Fruit fly (Drosophila melanogaster) whole organism, prepupa: ENCODE results near the gene CG44532.

ENCODE experiments used
- CG3032 ChIP-seq: fragments of 200-800 bp; optimal IDR thresholded peaks from 2 replicates; lab custom pipeline; 2019; ENCODE audit warnings: missing biosample characterization, mild to moderate bottlenecking, missing genetic modification characterization, moderate library complexity
- CG6792 ChIP-seq: fragments of 200-800 bp; sonication (Bioruptor generic); optimal IDR thresholded peaks from 3 replicates; lab custom pipeline; 2016; ENCODE audit warnings: missing biosample characterization, missing genetic modification characterization
- Gug ChIP-seq: fragments of 200-800 bp; sonication (Bioruptor generic); IDR thresholded peaks from 2 replicates; pipeline ENCODE4 v1.3.6; 2022; ENCODE audit warnings: missing biosample characterization, missing genetic modification characterization
- spab ChIP-seq: fragments of 200-800 bp; sonication (Bioruptor generic); optimal IDR thresholded peaks from 2 replicates; lab custom pipeline; 2017; ENCODE audit warnings: missing biosample characterization, mild to moderate bottlenecking, missing genetic modification characterization, missing genetic modification reagents

DNA sequence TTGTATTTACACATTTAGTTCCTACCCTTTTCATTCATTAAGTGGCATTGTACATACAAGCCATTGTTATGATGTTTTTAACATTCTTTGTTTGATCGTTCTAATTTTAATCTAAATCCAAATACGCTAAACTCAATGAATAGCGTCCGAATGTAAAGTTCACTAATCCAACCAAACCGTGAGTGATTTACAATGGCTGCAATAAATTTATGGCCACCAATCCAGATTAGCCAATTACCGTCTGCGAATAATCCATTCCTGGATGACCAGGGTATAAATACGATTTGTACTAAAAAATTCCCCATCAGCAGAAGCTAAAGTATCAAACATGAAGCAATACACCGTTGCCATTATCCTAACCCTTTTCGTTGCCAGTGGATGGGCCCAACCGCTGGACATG, 29.5 kb downstream of the CG44532 start, which contains the start of gene CG12057:
- TF ChIP-seq Gug (GFP tag; lab: Robert Waterston, UW) (no peak), spab (GFP tag; lab: Kevin White, UChicago) (no peak), CG6792 (GFP tag; lab: Kevin White, UChicago) (no peak), CG3032 (no peak)
